Worm (Caenorhabditis elegans): ENCODE measurements around the gene F15H10.10.

Gene F15H10.10

ce11 chrV:10435198-10435597 lies 18.4 kb upstream of the F15H10.10 start:
- no peak for TF ChIP-seq nhr-129 (tag; optimal IDR thresholded peaks at IDR 0.05)
- no peak for TF ChIP-seq sma-3 (GFP tag; optimal IDR thresholded peaks at IDR 0.05)
- peak; percentile 42 for TF ChIP-seq crh-2 (tag; optimal IDR thresholded peaks at IDR 0.05)
- peak; percentile 18 for TF ChIP-seq sma-9 (GFP tag; optimal IDR thresholded peaks at IDR 0.05)
- TF ChIP-seq sma-9 (tag; optimal IDR thresholded peaks at IDR 0.05), result no peak
- no peak for TF ChIP-seq nhr-6 (tag; optimal IDR thresholded peaks at IDR 0.05)
- peak; percentile 70 for TF ChIP-seq fos-1 (tag; optimal IDR thresholded peaks at IDR 0.05)
- no peak for TF ChIP-seq nhr-10 (tag; optimal IDR thresholded peaks at IDR 0.05)
- TF ChIP-seq lin-39 (tag; optimal IDR thresholded peaks at IDR 0.05), result no peak

DNA sequence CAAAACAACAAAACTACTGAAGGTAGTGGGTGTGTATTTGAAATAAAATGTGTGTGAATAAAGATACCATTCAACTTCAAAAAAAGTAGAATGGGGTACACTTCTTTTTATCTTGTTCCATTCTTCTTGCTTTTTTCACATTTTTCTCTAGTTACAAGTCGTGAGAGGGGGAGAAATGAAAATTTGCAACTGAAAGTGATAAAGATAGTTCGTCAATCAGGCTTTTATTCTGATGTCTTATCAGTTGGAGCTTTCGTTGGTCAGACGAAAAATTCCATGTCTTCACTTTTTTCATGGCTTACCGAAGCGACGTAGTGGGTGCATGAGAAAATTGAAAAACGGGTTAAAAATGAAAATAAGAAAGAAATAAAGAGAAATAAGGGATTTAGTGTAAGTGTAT lies 16.9 kb upstream of the F15H10.10 start, which contains the start of gene Y32F6A.4:
Y32F6A.4 (minus strand) TSS at position 347 of the 400 bp plus-strand sequence.
- TF ChIP-seq fos-1 (tag; optimal IDR thresholded peaks at IDR 0.05) (peak; percentile 51), gmeb-1 (tag; optimal IDR thresholded peaks at IDR 0.05) (peak; percentile 8), unc-62 (GFP tag; optimal IDR thresholded peaks at IDR 0.05) (no peak), crh-2 (tag; optimal IDR thresholded peaks at IDR 0.05) (peak; percentile 2)

DNA sequence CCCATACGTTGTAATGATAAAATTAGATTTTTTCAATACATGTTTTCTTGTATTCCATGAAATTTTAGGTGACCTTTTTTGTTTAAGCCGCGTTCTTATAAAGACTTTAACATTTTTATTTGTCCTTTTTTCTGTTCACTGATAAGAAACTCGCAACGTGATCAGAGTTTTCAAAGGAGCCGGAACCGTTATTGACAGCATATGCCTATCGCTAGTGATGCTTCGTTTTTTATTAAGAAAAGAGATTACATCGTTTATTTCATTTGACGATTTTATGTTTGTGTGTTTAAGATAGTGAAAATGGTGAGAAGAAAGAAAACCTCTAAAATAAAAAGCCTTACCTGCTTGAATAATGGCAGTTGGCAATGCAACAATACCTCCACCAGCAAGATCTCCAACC lies 15.8 kb upstream of the F15H10.10 start:
- peak; percentile 90 for TF ChIP-seq fos-1 (tag; optimal IDR thresholded peaks at IDR 0.05)
- TF ChIP-seq egl-27 (tag; optimal IDR thresholded peaks at IDR 0.05), result no peak
- TF ChIP-seq crh-2 (tag; optimal IDR thresholded peaks at IDR 0.05), result peak; percentile 24
- TF ChIP-seq nhr-77 (tag; optimal IDR thresholded peaks at IDR 0.05), result no peak
- TF ChIP-seq ceh-16 (tag; optimal IDR thresholded peaks at IDR 0.05), result no peak
- peak; percentile 20 for TF ChIP-seq skn-1 (tag; optimal IDR thresholded peaks at IDR 0.05)
- no peak for TF ChIP-seq mbf-1 (tag; optimal IDR thresholded peaks at IDR 0.05)
- TF ChIP-seq sma-9 (GFP tag; optimal IDR thresholded peaks at IDR 0.05), result peak; percentile 9
- TF ChIP-seq sma-9 (tag; optimal IDR thresholded peaks at IDR 0.05), result no peak
- TF ChIP-seq unc-39 (tag; optimal IDR thresholded peaks at IDR 0.05), result no peak
- TF ChIP-seq nhr-6 (tag; optimal IDR thresholded peaks at IDR 0.05), result no peak
- TF ChIP-seq nhr-129 (tag; optimal IDR thresholded peaks at IDR 0.05), result no peak
- TF ChIP-seq gmeb-1 (tag; optimal IDR thresholded peaks at IDR 0.05), result peak; percentile 25
- no peak for TF ChIP-seq nhr-237 (tag; optimal IDR thresholded peaks at IDR 0.05)
- TF ChIP-seq lin-39 (tag; optimal IDR thresholded peaks at IDR 0.05), result no peak
- TF ChIP-seq aly-2 (tag; optimal IDR thresholded peaks at IDR 0.05), result no peak
- TF ChIP-seq lsy-2 (tag; optimal IDR thresholded peaks at IDR 0.05), result no peak
- TF ChIP-seq mdl-1 (tag; optimal IDR thresholded peaks at IDR 0.05), result no peak
- TF ChIP-seq ztf-4 (tag; optimal IDR thresholded peaks at IDR 0.05), result no peak
- no peak for TF ChIP-seq nhr-12 (tag; optimal IDR thresholded peaks at IDR 0.05)

DNA sequence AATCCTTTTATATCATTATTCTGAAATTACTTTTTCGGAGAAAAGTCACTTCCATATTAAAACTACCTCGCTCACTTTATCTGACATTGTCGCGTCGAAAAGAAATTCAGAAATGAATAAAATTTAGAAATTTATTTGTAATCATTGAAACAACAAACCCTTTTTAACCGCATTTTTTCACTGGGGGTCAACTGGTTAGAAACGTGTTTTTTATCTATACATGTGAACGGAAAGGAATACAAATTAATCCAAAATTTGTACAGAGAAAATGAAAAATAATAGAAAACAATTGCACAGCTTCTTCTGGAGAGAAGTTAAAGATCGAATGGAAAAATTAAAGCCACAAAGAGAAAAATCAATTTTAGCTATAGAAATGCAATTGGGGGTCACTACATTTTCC lies 11.8 kb upstream of the F15H10.10 start, which contains the start of gene tag-314:
tag-314 (minus strand) TSS at position 101 of the 400 bp plus-strand sequence.
- TF ChIP-seq skn-1 (tag; optimal IDR thresholded peaks at IDR 0.05) (no peak), zag-1 (tag; optimal IDR thresholded peaks at IDR 0.05) (no peak), lsy-2 (tag; optimal IDR thresholded peaks at IDR 0.05) (no peak), alr-1 (tag; optimal IDR thresholded peaks at IDR 0.05) (no peak), peb-1 (tag; optimal IDR thresholded peaks at IDR 0.05) (no peak)

DNA sequence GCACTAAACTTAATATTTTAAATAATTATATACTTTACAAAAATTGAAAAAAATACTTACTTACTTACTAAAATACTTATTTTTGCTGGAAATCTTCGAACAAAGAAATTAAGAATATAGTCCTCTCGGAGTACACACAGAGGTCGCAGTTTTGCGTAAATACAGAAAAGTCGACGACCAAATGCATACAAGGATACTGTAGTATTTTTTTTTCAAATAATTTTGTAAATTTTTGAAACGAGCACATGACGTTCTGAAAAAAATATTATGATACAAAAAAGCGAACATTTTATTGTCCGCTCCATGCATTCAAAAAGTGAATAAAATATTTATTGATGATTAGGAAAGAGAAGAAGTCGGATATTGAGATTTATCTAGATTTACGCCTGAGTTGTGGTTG lies 9.4 kb upstream of the F15H10.10 start, which contains the start of gene apc-10:
apc-10 (minus strand) TSS at position 101 of the 400 bp plus-strand sequence.
- TF ChIP-seq ztf-4 (tag; optimal IDR thresholded peaks at IDR 0.05), result no peak
- no peak for TF ChIP-seq mdl-1 (tag; optimal IDR thresholded peaks at IDR 0.05)
- no peak for TF ChIP-seq zag-1 (tag; optimal IDR thresholded peaks at IDR 0.05)
- TF ChIP-seq sma-9 (GFP tag; optimal IDR thresholded peaks at IDR 0.05), result no peak
- TF ChIP-seq sma-9 (tag; optimal IDR thresholded peaks at IDR 0.05), result no peak
- no peak for TF ChIP-seq nhr-129 (tag; optimal IDR thresholded peaks at IDR 0.05)
- TF ChIP-seq lin-39 (tag; optimal IDR thresholded peaks at IDR 0.05), result no peak
- TF ChIP-seq sem-4 (tag; optimal IDR thresholded peaks at IDR 0.05), result no peak
- no peak for TF ChIP-seq fos-1 (tag; optimal IDR thresholded peaks at IDR 0.05)
- no peak for TF ChIP-seq unc-55 (GFP tag; optimal IDR thresholded peaks at IDR 0.05)
- TF ChIP-seq lin-11 (tag; optimal IDR thresholded peaks at IDR 0.05), result no peak
- no peak for TF ChIP-seq dmd-4 (tag; optimal IDR thresholded peaks at IDR 0.05)
- no peak for TF ChIP-seq ztf-11 (tag; optimal IDR thresholded peaks at IDR 0.05)
- TF ChIP-seq blmp-1 (tag; optimal IDR thresholded peaks at IDR 0.05; ENCODE audit: insufficient read depth), result no peak
- TF ChIP-seq ZK546.5 (tag; optimal IDR thresholded peaks at IDR 0.05), result no peak
